Worm (Caenorhabditis elegans): ENCODE results near the gene set-17.

The set-17 gene

ce11 chrII:8896541-8896940 is 43.7 kb downstream of the set-17 start, which contains the start of gene lat-1:
Gene lat-1 (plus strand): TSS chrII:8896841.
- no peak for TF ChIP-seq ztf-1 (GFP tag; conservative IDR thresholded peaks at IDR 0.05)
- no peak for TF ChIP-seq ztf-11 (tag; optimal IDR thresholded peaks at IDR 0.05)
- TF ChIP-seq lin-39 (tag; optimal IDR thresholded peaks at IDR 0.05), result no peak
- TF ChIP-seq zag-1 (tag; optimal IDR thresholded peaks at IDR 0.05), result no peak
- no peak for TF ChIP-seq lsy-2 (tag; optimal IDR thresholded peaks at IDR 0.05)
- no peak for TF ChIP-seq nhr-23 (tag; optimal IDR thresholded peaks at IDR 0.05)
- no peak for TF ChIP-seq crh-2 (tag; optimal IDR thresholded peaks at IDR 0.05)
- no peak for TF ChIP-seq F13H6.1 (tag; optimal IDR thresholded peaks at IDR 0.05)
- TF ChIP-seq sma-9 (GFP tag; optimal IDR thresholded peaks at IDR 0.05), result no peak
- TF ChIP-seq sma-9 (tag; optimal IDR thresholded peaks at IDR 0.05), result no peak
- TF ChIP-seq nhr-6 (tag; optimal IDR thresholded peaks at IDR 0.05), result no peak
- TF ChIP-seq nhr-77 (tag; optimal IDR thresholded peaks at IDR 0.05), result no peak
- TF ChIP-seq lin-11 (tag; optimal IDR thresholded peaks at IDR 0.05), result no peak
- no peak for TF ChIP-seq Y55F3AM.14 (GFP tag; optimal IDR thresholded peaks at IDR 0.05)

- TF ChIP-seq fos-1 (tag; optimal IDR thresholded peaks at IDR 0.05), result peak; percentile 47
- TF ChIP-seq nhr-23 (tag; optimal IDR thresholded peaks at IDR 0.05), result no peak
These were observed 44.4 kb downstream of the set-17 start for ce11 chrII:8895895-8896294.

- TF ChIP-seq lin-39 (tag; optimal IDR thresholded peaks at IDR 0.05) (no peak), nhr-11 (tag; optimal IDR thresholded peaks at IDR 0.05) (no peak), aly-2 (tag; optimal IDR thresholded peaks at IDR 0.05) (no peak), lin-11 (tag; optimal IDR thresholded peaks at IDR 0.05) (no peak), elt-1 (tag; optimal IDR thresholded peaks at IDR 0.05) (no peak), elt-3 (tag; optimal IDR thresholded peaks at IDR 0.05) (no peak), nhr-23 (tag; optimal IDR thresholded peaks at IDR 0.05) (no peak), blmp-1 (tag; optimal IDR thresholded peaks at IDR 0.05; ENCODE audit: insufficient read depth) (no peak), nhr-6 (tag; optimal IDR thresholded peaks at IDR 0.05) (no peak), crh-2 (tag; optimal IDR thresholded peaks at IDR 0.05) (no peak)
These were observed 44.9 kb downstream of the set-17 start for ce11 chrII:8895398-8895797.

ce11 chrII:8891606-8892005 is 48.7 kb downstream of the set-17 start:
- TF ChIP-seq lin-11 (tag; optimal IDR thresholded peaks at IDR 0.05), result peak; percentile 6
- TF ChIP-seq nhr-129 (tag; optimal IDR thresholded peaks at IDR 0.05), result peak; percentile 8
- TF ChIP-seq C34F6.9 (tag; optimal IDR thresholded peaks at IDR 0.05), result peak; percentile 19
- no peak for TF ChIP-seq ztf-1 (GFP tag; conservative IDR thresholded peaks at IDR 0.05)
- no peak for TF ChIP-seq ZK546.5 (tag; optimal IDR thresholded peaks at IDR 0.05)
- no peak for TF ChIP-seq lin-13 (GFP tag; optimal IDR thresholded peaks at IDR 0.05)

ce11 chrII:8891042-8891441 is 49.2 kb downstream of the set-17 start:
- TF ChIP-seq lsy-2 (tag; optimal IDR thresholded peaks at IDR 0.05), result peak in 1 of 2 experiments; percentile 39
- TF ChIP-seq nhr-237 (tag; optimal IDR thresholded peaks at IDR 0.05), result no peak

- TF ChIP-seq unc-55 (GFP tag; optimal IDR thresholded peaks at IDR 0.05) (no peak), nhr-10 (tag; optimal IDR thresholded peaks at IDR 0.05) (no peak), nhr-237 (tag; optimal IDR thresholded peaks at IDR 0.05) (no peak), elt-3 (tag; optimal IDR thresholded peaks at IDR 0.05) (no peak), C34F6.9 (tag; optimal IDR thresholded peaks at IDR 0.05) (no peak), nhr-129 (tag; optimal IDR thresholded peaks at IDR 0.05) (no peak), aly-2 (tag; optimal IDR thresholded peaks at IDR 0.05) (no peak), lin-11 (tag; optimal IDR thresholded peaks at IDR 0.05) (no peak), alr-1 (tag; optimal IDR thresholded peaks at IDR 0.05) (no peak), dmd-4 (tag; optimal IDR thresholded peaks at IDR 0.05) (no peak), crh-2 (tag; optimal IDR thresholded peaks at IDR 0.05) (no peak), gmeb-1 (tag; optimal IDR thresholded peaks at IDR 0.05) (no peak)
These were observed 49.8 kb downstream of the set-17 start for ce11 chrII:8890530-8890929.

- TF ChIP-seq peb-1 (tag; optimal IDR thresholded peaks at IDR 0.05), result no peak
- no peak for TF ChIP-seq R02D3.7 (tag; optimal IDR thresholded peaks at IDR 0.05)
These were observed 50.3 kb downstream of the set-17 start for ce11 chrII:8890017-8890416.

All from whole organism, L2 larva.